Worm (Caenorhabditis elegans) whole organism, young adult: Measurements from ENCODE around the gene F59B1.4.

Experiments
- B0035.1 ChIP-seq: sonication (generic microtip); optimal IDR thresholded peaks from 2 replicates; lab custom pipeline; 2016; ENCODE audit warnings: missing genetic modification characterization, mild to moderate bottlenecking, missing compliant biosample characterization, missing genotype, missing genetic modification reagents
- B0336.3 ChIP-seq: fragments of 200-800 bp; sonication (Bioruptor generic); IDR thresholded peaks from 2 replicates; pipeline ENCODE4 v1.3.6; 2022; ENCODE audit warnings: missing genetic modification characterization, missing compliant biosample characterization
- C17E4.6 ChIP-seq: fragments of 200-800 bp; sonication (Bioruptor generic); IDR thresholded peaks from 2 replicates; pipeline ENCODE4 v1.3.6; 2022; ENCODE audit warnings: missing genetic modification reagents, missing genetic modification characterization, missing compliant biosample characterization
- F23B12.7 ChIP-seq: sonication (generic microtip); optimal IDR thresholded peaks from 2 replicates; lab custom pipeline; 2017; ENCODE audit warnings: missing genetic modification characterization, mild to moderate bottlenecking, missing compliant biosample characterization, antibody characterized with exemption, moderate library complexity; ENCODE audit not compliant: insufficient read depth
- F33H1.4 ChIP-seq: fragments of 200-800 bp; sonication (Bioruptor generic); IDR thresholded peaks from 2 replicates; pipeline ENCODE4 v1.3.6; 2022; ENCODE audit warnings: missing genetic modification reagents, missing genetic modification characterization, missing compliant biosample characterization
- F37B4.10 ChIP-seq: fragments of 200-800 bp; sonication (Bioruptor generic); IDR thresholded peaks from 2 replicates; pipeline ENCODE4 v1.3.6; 2022; ENCODE audit warnings: missing genetic modification characterization, missing compliant biosample characterization
- K11D2.4 ChIP-seq: fragments of 200-800 bp; sonication (Bioruptor generic); IDR thresholded peaks from 2 replicates; pipeline ENCODE4 v1.3.6; 2022; ENCODE audit warnings: missing genetic modification reagents, missing genetic modification characterization, missing compliant biosample characterization
- K12H6.12 ChIP-seq: fragments of 200-800 bp; sonication (Bioruptor generic); optimal IDR thresholded peaks from 2 replicates; lab custom pipeline; 2018; ENCODE audit warnings: mild to moderate bottlenecking, missing genetic modification characterization, missing compliant biosample characterization
- Y53G8AR.9 ChIP-seq: fragments of 200-800 bp; sonication (Bioruptor generic); conservative IDR thresholded peaks from 2 replicates; pipeline ENCODE4 v1.3.6; 2022; ENCODE audit warnings: missing genetic modification reagents, missing genetic modification characterization, missing compliant biosample characterization
- Y67H2A.10 ChIP-seq: fragments of 200-800 bp; sonication (Bioruptor generic); conservative IDR thresholded peaks from 2 replicates; pipeline ENCODE4 v1.3.6; 2022; ENCODE audit warnings: missing genetic modification reagents, missing genetic modification characterization, missing compliant biosample characterization
- Y79H2A.3 ChIP-seq: fragments of 200-800 bp; sonication (Bioruptor generic); conservative IDR thresholded peaks from 2 replicates; pipeline ENCODE4 v1.3.6; 2022; ENCODE audit warnings: missing genetic modification reagents, missing genetic modification characterization, missing compliant biosample characterization
- aptf-2 ChIP-seq: fragments of 200-800 bp; sonication (Bioruptor generic); conservative IDR thresholded peaks from 2 replicates; pipeline ENCODE4 v1.3.6; 2022; ENCODE audit warnings: missing genetic modification reagents, missing genetic modification characterization, missing compliant biosample characterization
- aptf-3 ChIP-seq: fragments of 200-800 bp; sonication (Bioruptor generic); IDR thresholded peaks from 2 replicates; pipeline ENCODE4 v1.3.6; 2022; ENCODE audit warnings: missing genetic modification characterization, missing compliant biosample characterization
- atf-7 ChIP-seq: sonication (generic microtip); optimal IDR thresholded peaks from 2 replicates; lab custom pipeline; 2017; ENCODE audit warnings: mild to moderate bottlenecking, missing genetic modification characterization, missing compliant biosample characterization
- attf-5 ChIP-seq: fragments of 200-800 bp; sonication (Bioruptor generic); optimal IDR thresholded peaks from 2 replicates; lab custom pipeline; 2018; ENCODE audit warnings: mild to moderate bottlenecking, missing genetic modification characterization, missing compliant biosample characterization
- attf-6 ChIP-seq: fragments of 200-800 bp; sonication (Bioruptor generic); IDR thresholded peaks from 2 replicates; pipeline ENCODE4 v1.3.6; 2022; ENCODE audit warnings: missing genetic modification reagents, missing genetic modification characterization, missing compliant biosample characterization
- bed-2 ChIP-seq: fragments of 200-800 bp; sonication (Bioruptor generic); IDR thresholded peaks from 2 replicates; pipeline ENCODE4 v1.3.6; 2022; ENCODE audit warnings: missing genetic modification reagents, missing genetic modification characterization, missing compliant biosample characterization
- cebp-1 ChIP-seq, 2 experiments: fragments of 200-800 bp in 1 of 2; sonication (Bioruptor generic) in 1 of 2; sonication (generic microtip) in 1 of 2; IDR thresholded peaks in 1 of 2; optimal IDR thresholded peaks in 1 of 2; 2 replicates each; pipeline versions ENCODE4 v1.3.6 to Lab custom; 2017 to 2022; ENCODE audit warnings: missing compliant biosample characterization in 2 of 2, missing genetic modification characterization in 2 of 2, mild to moderate bottlenecking in 1 of 2, missing genetic modification reagents in 1 of 2, moderate library complexity in 1 of 2
- cebp-2 ChIP-seq: fragments of 200-800 bp; sonication (Bioruptor generic); IDR thresholded peaks from 2 replicates; pipeline ENCODE4 v1.3.6; 2022; ENCODE audit warnings: missing genetic modification characterization, missing compliant biosample characterization
- ceh-91 ChIP-seq: fragments of 200-800 bp; sonication (Bioruptor generic); IDR thresholded peaks from 2 replicates; pipeline ENCODE4 v1.3.6; 2022; ENCODE audit warnings: missing genetic modification reagents, missing genetic modification characterization, missing compliant biosample characterization
- chd-7 ChIP-seq: sonication (generic microtip); optimal IDR thresholded peaks from 2 replicates; lab custom pipeline; 2016; ENCODE audit warnings: mild to moderate bottlenecking, missing genetic modification characterization, moderate library complexity, missing compliant biosample characterization
- dpff-1 ChIP-seq: sonication (generic microtip); optimal IDR thresholded peaks from 2 replicates; lab custom pipeline; 2017; ENCODE audit warnings: mild to moderate bottlenecking, missing genetic modification characterization, missing compliant biosample characterization
- dpl-1 ChIP-seq: fragments of 150-350 bp; optimal IDR thresholded peaks from 2 replicates; lab custom pipeline; 2014; ENCODE audit warnings: missing biosample characterization, missing genetic modification reagents, missing genetic modification characterization
- ekl-4 ChIP-seq: fragments of 200-800 bp; sonication (Bioruptor generic); IDR thresholded peaks from 2 replicates; pipeline ENCODE4 v1.3.6; 2022; ENCODE audit warnings: missing genetic modification reagents, missing genetic modification characterization, missing compliant biosample characterization
- ets-4 ChIP-seq: fragments of 200-800 bp; sonication (Bioruptor generic); optimal IDR thresholded peaks from 2 replicates; lab custom pipeline; 2018; ENCODE audit warnings: mild to moderate bottlenecking, missing genetic modification characterization, missing compliant biosample characterization
- hrde-1 ChIP-seq: sonication (generic microtip); optimal IDR thresholded peaks from 2 replicates; lab custom pipeline; 2016; ENCODE audit warnings: missing genetic modification characterization, mild to moderate bottlenecking, missing compliant biosample characterization, moderate library complexity, missing genotype, missing genetic modification reagents, borderline replicate concordance
- lin-26 ChIP-seq: fragments of 200-800 bp; sonication (Bioruptor generic); IDR thresholded peaks from 2 replicates; pipeline ENCODE4 v1.3.6; 2022; ENCODE audit warnings: missing genetic modification reagents, missing genetic modification characterization, missing compliant biosample characterization
- lin-35 ChIP-seq, 3 experiments: fragments of 150-350 bp in 2 of 3; sonication (generic microtip) in 1 of 3; optimal IDR thresholded peaks; 2 replicates each; lab custom pipeline; 2014 to 2018; ENCODE audit warnings: missing biosample characterization in 3 of 3, missing genetic modification characterization in 3 of 3, missing genetic modification reagents in 3 of 3
- lin-54 ChIP-seq: fragments of 200-800 bp; sonication (Bioruptor generic); optimal IDR thresholded peaks from 2 replicates; lab custom pipeline; 2018; ENCODE audit warnings: mild to moderate bottlenecking, missing genetic modification characterization, missing compliant biosample characterization
- lsy-27 ChIP-seq: sonication (generic microtip); optimal IDR thresholded peaks from 2 replicates; lab custom pipeline; 2017; ENCODE audit warnings: missing genetic modification characterization, mild to moderate bottlenecking, missing compliant biosample characterization, antibody characterized with exemption, missing genotype, borderline replicate concordance; ENCODE audit not compliant: insufficient read depth
- madf-10 ChIP-seq: sonication (generic microtip); optimal IDR thresholded peaks from 2 replicates; lab custom pipeline; 2016; ENCODE audit warnings: mild to moderate bottlenecking, missing genetic modification characterization, missing compliant biosample characterization
- madf-3 ChIP-seq: fragments of 200-800 bp; sonication (Bioruptor generic); IDR thresholded peaks from 2 replicates; pipeline ENCODE4 v1.3.6; 2022; ENCODE audit warnings: missing genetic modification reagents, missing genetic modification characterization, missing compliant biosample characterization
- madf-6 ChIP-seq: fragments of 200-800 bp; sonication (Bioruptor generic); IDR thresholded peaks from 2 replicates; pipeline ENCODE4 v1.3.6; 2022; ENCODE audit warnings: missing genetic modification reagents, missing genetic modification characterization, missing compliant biosample characterization
- madf-8 ChIP-seq: fragments of 200-800 bp; sonication (Bioruptor generic); conservative IDR thresholded peaks from 2 replicates; pipeline ENCODE4 v1.3.6; 2022; ENCODE audit warnings: missing genetic modification reagents, missing genetic modification characterization, missing compliant biosample characterization
- mel-28 ChIP-seq: sonication (generic microtip); optimal IDR thresholded peaks from 2 replicates; lab custom pipeline; 2016; ENCODE audit warnings: borderline replicate concordance, mild to moderate bottlenecking, missing genetic modification characterization, missing compliant biosample characterization
- nfya-1 ChIP-seq: sonication (generic microtip); optimal IDR thresholded peaks from 2 replicates; lab custom pipeline; 2017; ENCODE audit warnings: antibody characterized with exemption, missing compliant biosample characterization, missing genetic modification characterization, borderline replicate concordance; ENCODE audit not compliant: insufficient read depth
- nfyb-1 ChIP-seq: fragments of 200-800 bp; sonication (Bioruptor generic); IDR thresholded peaks from 2 replicates; pipeline ENCODE4 v1.3.6; 2022; ENCODE audit warnings: missing genetic modification reagents, missing genetic modification characterization, missing compliant biosample characterization
- nhr-179 ChIP-seq: sonication (generic microtip); optimal IDR thresholded peaks from 2 replicates; lab custom pipeline; 2016; ENCODE audit warnings: mild to moderate bottlenecking, missing genetic modification characterization, missing compliant biosample characterization
- pbrm-1 ChIP-seq: fragments of 200-800 bp; sonication (Bioruptor generic); IDR thresholded peaks from 2 replicates; pipeline ENCODE4 v1.3.6; 2022; ENCODE audit warnings: missing genetic modification reagents, missing genetic modification characterization, missing compliant biosample characterization
- snpc-1.1 ChIP-seq: sonication (generic microtip); optimal IDR thresholded peaks from 2 replicates; lab custom pipeline; 2017; ENCODE audit warnings: missing genetic modification characterization, mild to moderate bottlenecking, missing compliant biosample characterization, antibody characterized with exemption, moderate library complexity, missing genotype, missing genetic modification reagents; ENCODE audit not compliant: insufficient read depth
- snpc-3.4 ChIP-seq: sonication (generic microtip); optimal IDR thresholded peaks from 2 replicates; lab custom pipeline; 2017; ENCODE audit warnings: missing genetic modification characterization, mild to moderate bottlenecking, missing compliant biosample characterization, antibody characterized with exemption, moderate library complexity, missing genotype, missing genetic modification reagents
- snpc-4 ChIP-seq, 5 experiments: fragments of 150-350 bp in 1 of 5; sonication (generic microtip) in 4 of 5; optimal IDR thresholded peaks; 2 replicates each; lab custom pipeline; 2014 to 2018; ENCODE audit warnings: missing genetic modification characterization in 5 of 5, missing biosample characterization in 3 of 5, antibody characterized with exemption in 2 of 5, mild to moderate bottlenecking in 2 of 5, missing compliant biosample characterization in 2 of 5, missing genotype in 2 of 5, moderate library complexity in 2 of 5, missing genetic modification reagents in 1 of 5
- tbp1 ChIP-seq: fragments of 200-800 bp; sonication (Bioruptor generic); optimal IDR thresholded peaks from 2 replicates; lab custom pipeline; 2018; ENCODE audit warnings: mild to moderate bottlenecking, missing genetic modification characterization, missing compliant biosample characterization
- tbx-9 ChIP-seq: sonication (generic microtip); optimal IDR thresholded peaks from 2 replicates; lab custom pipeline; 2016; ENCODE audit warnings: borderline replicate concordance, missing genetic modification characterization, inconsistent platforms, missing compliant biosample characterization
- zfh-2 ChIP-seq: fragments of 200-800 bp; sonication (Bioruptor generic); conservative IDR thresholded peaks from 2 replicates; pipeline ENCODE4 v1.3.6; 2022; ENCODE audit warnings: missing genetic modification reagents, missing genetic modification characterization, missing compliant biosample characterization
- ztf-18 ChIP-seq: sonication (generic microtip); optimal IDR thresholded peaks from 2 replicates; lab custom pipeline; 2016; ENCODE audit warnings: missing genotype, mild to moderate bottlenecking, missing genetic modification characterization, missing compliant biosample characterization

The F59B1.4 gene

DNA sequence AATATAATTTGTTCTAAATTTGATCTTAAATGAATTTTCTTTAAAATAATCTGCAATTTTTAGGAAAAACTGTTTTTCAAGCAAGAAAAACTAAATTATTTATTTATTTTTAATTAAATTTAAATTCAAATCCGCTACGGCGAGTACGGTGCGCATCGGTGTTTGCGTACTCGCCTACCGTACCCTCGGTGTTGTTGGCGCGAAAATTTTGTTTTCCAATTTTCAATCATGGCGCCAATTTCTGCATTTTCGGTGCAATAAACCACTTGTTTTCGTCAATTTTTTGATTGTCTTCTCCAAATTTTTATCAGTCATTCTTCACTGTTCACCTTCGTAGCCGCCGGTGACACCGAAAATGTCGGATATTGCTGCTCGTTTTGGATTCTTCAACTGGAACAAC, 48.0 kb downstream of the F59B1.4 start, which contains the start of gene pygl-1 (continued):
- peak; percentile 71 for TF ChIP-seq hrde-1 (tag; lab: Kevin White, UChicago)
- peak; percentile 99 for TF ChIP-seq madf-6 (GFP tag; lab: Robert Waterston, UW)
- peak; percentile 63 for TF ChIP-seq snpc-1.1
- TF ChIP-seq Y67H2A.10 (GFP tag; lab: Robert Waterston, UW): 0 out of 2 replicates have a peak, but pooled peaks have one; percentile 40
- peak; percentile 36; the same call in 1 of the 2 replicates for TF ChIP-seq aptf-2
- TF ChIP-seq aptf-3: no peak
- TF ChIP-seq B0035.1 (tag; lab: Kevin White, UChicago): no peak
- peak; percentile 64 for TF ChIP-seq Y53G8AR.9
- TF ChIP-seq F33H1.4 (GFP tag; lab: Robert Waterston, UW): peak; percentile 86
- TF ChIP-seq dpl-1 (GFP tag; lab: Kevin White, UChicago): peak; percentile 94
- no peak for TF ChIP-seq dpff-1 (tag; lab: Kevin White, UChicago)
- no peak for TF ChIP-seq nfyb-1 (GFP tag; lab: Robert Waterston, UW)
- TF ChIP-seq atf-7: no peak
- TF ChIP-seq lin-54 (GFP tag; lab: Kevin White, UChicago): peak; percentile 94
- TF ChIP-seq bed-2 (GFP tag; lab: Robert Waterston, UW): 0 out of 2 replicates have a peak, but pooled peaks have one; percentile 33
- no peak for TF ChIP-seq ztf-18 (tag; lab: Kevin White, UChicago)
- peak in 2 of 3 experiments; percentile 35 to 90 for TF ChIP-seq lin-35 (GFP tag; optimal IDR thresholded peaks at IDR 0.05; lab: Kevin White, UChicago)
- peak; percentile 85 for TF ChIP-seq C17E4.6
- TF ChIP-seq cebp-1 (GFP tag; IDR thresholded peaks at IDR 0.05; lab: Robert Waterston, UW): no peak
- no peak for TF ChIP-seq cebp-1 (tag; optimal IDR thresholded peaks at IDR 0.05; lab: Kevin White, UChicago)
- TF ChIP-seq ekl-4 (GFP tag; lab: Robert Waterston, UW): peak; percentile 62; the same call in 1 of the 2 replicates
- TF ChIP-seq madf-8 (GFP tag; lab: Robert Waterston, UW): peak; percentile 97
- TF ChIP-seq attf-6 (GFP tag; lab: Robert Waterston, UW): peak; percentile 81
- TF ChIP-seq nhr-179: no peak
- peak; percentile 59 for TF ChIP-seq tbp1 (GFP tag; lab: Kevin White, UChicago)
- peak; percentile 89 for TF ChIP-seq snpc-3.4 (tag; lab: Kevin White, UChicago)
- peak; percentile 84 for TF ChIP-seq B0336.3 (GFP tag; lab: Robert Waterston, UW)
- TF ChIP-seq ceh-91 (GFP tag; lab: Robert Waterston, UW): peak; percentile 99
- TF ChIP-seq K12H6.12 (tag; lab: Kevin White, UChicago): no peak
- TF ChIP-seq F37B4.10 (GFP tag; lab: Robert Waterston, UW): no peak
- no peak for TF ChIP-seq chd-7 (tag; lab: Kevin White, UChicago)
- TF ChIP-seq nfya-1 (tag; lab: Kevin White, UChicago): no peak
- no peak for TF ChIP-seq K11D2.4 (GFP tag; lab: Robert Waterston, UW)
- TF ChIP-seq cebp-2 (GFP tag; lab: Robert Waterston, UW): no peak
- TF ChIP-seq Y79H2A.3 (GFP tag; lab: Robert Waterston, UW): peak; percentile 84
- no peak for TF ChIP-seq lsy-27 (tag; lab: Kevin White, UChicago)
- TF ChIP-seq F23B12.7 (tag; lab: Kevin White, UChicago): no peak
- TF ChIP-seq snpc-4 (GFP tag; optimal IDR thresholded peaks at IDR 0.05; lab: Kevin White, UChicago): peak; percentile 27
- peak in 2 of 4 experiments; percentile 35 to 65 for TF ChIP-seq snpc-4 (tag; optimal IDR thresholded peaks at IDR 0.05; lab: Kevin White, UChicago)
- TF ChIP-seq tbx-9 (tag; lab: Kevin White, UChicago): no peak
- TF ChIP-seq madf-10 (tag; lab: Kevin White, UChicago): no peak
- TF ChIP-seq ets-4: no peak
- TF ChIP-seq lin-26: no peak
- peak; percentile 74; the same call in 1 of the 2 replicates for TF ChIP-seq pbrm-1 (GFP tag; lab: Robert Waterston, UW)
- no peak for TF ChIP-seq mel-28 (tag; lab: Kevin White, UChicago)
- peak; percentile 90 for TF ChIP-seq madf-3 (GFP tag; lab: Robert Waterston, UW)
- no peak for TF ChIP-seq zfh-2 (GFP tag; lab: Robert Waterston, UW)
- TF ChIP-seq attf-5 (GFP tag; lab: Kevin White, UChicago): no peak
